Fruit fly (Drosophila melanogaster) whole organism, embryonic: ENCODE measurements around the gene CG7139.

Experiments
- B-H1 ChIP-seq: fragments of 200-800 bp; sonication (Bioruptor generic); IDR thresholded peaks from 3 replicates; pipeline ENCODE4 v1.3.6; 2022; ENCODE audit warnings: missing biosample characterization, missing genetic modification characterization
- CG11696 ChIP-seq: fragments of 200-800 bp; sonication (Bioruptor generic); IDR thresholded peaks from 2 replicates; pipeline ENCODE4 v1.3.6; 2022; ENCODE audit warnings: missing biosample characterization, missing genetic modification characterization
- CG12236 ChIP-seq: fragments of 200-800 bp; sonication (Bioruptor generic); optimal IDR thresholded peaks from 2 replicates; lab custom pipeline; 2016; ENCODE audit warnings: missing biosample characterization, missing genetic modification characterization
- CG14667 ChIP-seq: fragments of 200-800 bp; sonication (Bioruptor generic); IDR thresholded peaks from 2 replicates; pipeline ENCODE4 v1.3.6; 2022; ENCODE audit warnings: missing biosample characterization, missing genetic modification characterization
- CG17186 ChIP-seq: fragments of 200-800 bp; sonication (Bioruptor generic); optimal IDR thresholded peaks from 3 replicates; lab custom pipeline; 2017; ENCODE audit warnings: missing biosample characterization, missing genetic modification reagents, missing genetic modification characterization
- CG17802 ChIP-seq: fragments of 200-800 bp; sonication (Bioruptor generic); optimal IDR thresholded peaks from 2 replicates; lab custom pipeline; 2018; ENCODE audit warnings: missing biosample characterization, mild to moderate bottlenecking, missing genetic modification characterization, moderate library complexity
- CG18599 ChIP-seq: fragments of 200-800 bp; sonication (Bioruptor generic); optimal IDR thresholded peaks from 3 replicates; lab custom pipeline; 2017; ENCODE audit warnings: missing biosample characterization, missing genetic modification characterization, mild to moderate bottlenecking, moderate library complexity, missing genetic modification reagents
- CG2120 ChIP-seq: fragments of 200-800 bp; sonication (Bioruptor generic); optimal IDR thresholded peaks from 3 replicates; lab custom pipeline; 2016; ENCODE audit warnings: missing biosample characterization, missing genetic modification characterization
- CG2129 ChIP-seq: fragments of 200-800 bp; sonication (Bioruptor generic); IDR thresholded peaks from 2 replicates; pipeline ENCODE4 v1.3.6; 2022; ENCODE audit warnings: missing biosample characterization, missing genetic modification characterization; ENCODE audit not compliant: partially characterized antibody
- CG2678 ChIP-seq: fragments of 200-800 bp; sonication (Bioruptor generic); optimal IDR thresholded peaks from 3 replicates; lab custom pipeline; 2019; ENCODE audit warnings: missing biosample characterization, mild to moderate bottlenecking, missing genetic modification characterization, moderate library complexity
- CG3281 ChIP-seq: fragments of 200-800 bp; sonication (Bioruptor generic); optimal IDR thresholded peaks from 3 replicates; lab custom pipeline; 2017; ENCODE audit warnings: missing biosample characterization, mild to moderate bottlenecking, missing genetic modification characterization
- CG3407 ChIP-seq: fragments of 200-800 bp; sonication (Bioruptor generic); optimal IDR thresholded peaks from 2 replicates; lab custom pipeline; 2018; ENCODE audit warnings: missing biosample characterization, mild to moderate bottlenecking, missing genetic modification characterization
- CG4328 ChIP-seq: fragments of 200-800 bp; sonication (Bioruptor generic); optimal IDR thresholded peaks from 3 replicates; lab custom pipeline; 2017; ENCODE audit warnings: missing biosample characterization, missing genetic modification reagents, missing genetic modification characterization
- CG6683 ChIP-seq: fragments of 200-800 bp; sonication (Bioruptor generic); optimal IDR thresholded peaks from 2 replicates; lab custom pipeline; 2017; ENCODE audit warnings: missing biosample characterization, mild to moderate bottlenecking, missing genetic modification characterization, missing genetic modification reagents
- CG7271 ChIP-seq: fragments of 200-800 bp; sonication (Bioruptor generic); optimal IDR thresholded peaks from 2 replicates; lab custom pipeline; 2018; ENCODE audit warnings: missing biosample characterization, mild to moderate bottlenecking, missing genetic modification characterization, moderate library complexity
- CG7357 ChIP-seq: fragments of 200-800 bp; sonication (Bioruptor generic); IDR thresholded peaks from 3 replicates; pipeline ENCODE4 v1.3.6; 2022; ENCODE audit warnings: missing biosample characterization, missing genetic modification characterization
- CG7372 ChIP-seq: fragments of 200-800 bp; sonication (Bioruptor generic); IDR thresholded peaks from 2 replicates; pipeline ENCODE4 v1.3.6; 2022; ENCODE audit warnings: missing biosample characterization, missing genetic modification characterization
- CG7556 ChIP-seq: fragments of 200-800 bp; sonication (Bioruptor generic); optimal IDR thresholded peaks from 2 replicates; lab custom pipeline; 2017; ENCODE audit warnings: missing biosample characterization, mild to moderate bottlenecking, missing genetic modification characterization
- CG9215 ChIP-seq: fragments of 200-800 bp; sonication (Bioruptor generic); IDR thresholded peaks from 2 replicates; pipeline ENCODE4 v1.3.6; 2022; ENCODE audit warnings: missing biosample characterization, missing genetic modification characterization
- CG9932 ChIP-seq: fragments of 200-800 bp; sonication (Bioruptor generic); IDR thresholded peaks from 2 replicates; pipeline ENCODE4 v1.3.6; 2022; ENCODE audit warnings: missing biosample characterization, missing genetic modification characterization
- Deaf1 ChIP-seq: fragments of 200-800 bp; optimal IDR thresholded peaks from 3 replicates; lab custom pipeline; 2019; ENCODE audit warnings: missing biosample characterization, mild to moderate bottlenecking, missing genetic modification characterization, moderate library complexity
- Fer3 ChIP-seq: fragments of 200-800 bp; sonication (Bioruptor generic); optimal IDR thresholded peaks from 2 replicates; lab custom pipeline; 2018; ENCODE audit warnings: missing biosample characterization, mild to moderate bottlenecking, missing genetic modification characterization, moderate library complexity
- H15 ChIP-seq: fragments of 200-800 bp; sonication (Bioruptor generic); IDR thresholded peaks from 3 replicates; pipeline ENCODE4 v1.3.6; 2022; ENCODE audit warnings: missing biosample characterization, missing genetic modification characterization
- HLHmδ ChIP-seq: fragments of 200-800 bp; sonication (Bioruptor generic); optimal IDR thresholded peaks from 2 replicates; lab custom pipeline; 2018; ENCODE audit warnings: missing biosample characterization, mild to moderate bottlenecking, missing genetic modification characterization, moderate library complexity
- Lhr ChIP-seq: fragments of 200-800 bp; sonication (Bioruptor generic); optimal IDR thresholded peaks from 3 replicates; lab custom pipeline; 2017; ENCODE audit warnings: mild to moderate bottlenecking, missing biosample characterization, missing genetic modification reagents, missing genetic modification characterization
- NC2α ChIP-seq: fragments of 200-800 bp; sonication (Bioruptor generic); optimal IDR thresholded peaks from 2 replicates; lab custom pipeline; 2016; ENCODE audit warnings: missing biosample characterization, missing genetic modification characterization
- Ptx1 ChIP-seq: fragments of 200-800 bp; sonication (Bioruptor generic); IDR thresholded peaks from 2 replicates; pipeline ENCODE4 v1.3.6; 2022; ENCODE audit warnings: missing biosample characterization, missing genetic modification characterization
- Sin3A ChIP-seq: fragments of >200 bp; optimal IDR thresholded peaks from 2 replicates; lab custom pipeline; 2018
- Sry-β ChIP-seq: fragments of 200-800 bp; sonication (Bioruptor generic); optimal IDR thresholded peaks from 2 replicates; lab custom pipeline; 2018; ENCODE audit warnings: missing biosample characterization, mild to moderate bottlenecking, missing genetic modification characterization, moderate library complexity
- Ssrp ChIP-seq: fragments of 200-800 bp; sonication (Bioruptor generic); optimal IDR thresholded peaks from 2 replicates; lab custom pipeline; 2018; ENCODE audit warnings: missing biosample characterization, mild to moderate bottlenecking, missing genetic modification characterization, moderate library complexity
- Stat92E ChIP-seq, 3 experiments: fragments of >200 bp in 2 of 3; fragments of 200-800 bp in 1 of 3; sonication (Bioruptor generic) in 1 of 3; optimal IDR thresholded peaks; 2 replicates each; lab custom pipeline; 2017 to 2019; ENCODE audit warnings: missing biosample characterization in 3 of 3, missing genetic modification characterization in 3 of 3, mild to moderate bottlenecking in 1 of 3, moderate library complexity in 1 of 3
- Taf1 ChIP-seq: fragments of 200-800 bp; sonication (Bioruptor generic); IDR thresholded peaks from 2 replicates; pipeline ENCODE4 v1.3.6; 2022; ENCODE audit warnings: missing biosample characterization, missing genetic modification characterization
- bcd ChIP-seq: fragments of 200-800 bp; sonication (Bioruptor generic); optimal IDR thresholded peaks from 2 replicates; lab custom pipeline; 2017; ENCODE audit warnings: missing biosample characterization, mild to moderate bottlenecking, missing genetic modification characterization
- jigr1 ChIP-seq: fragments of 200-800 bp; sonication (Bioruptor generic); IDR thresholded peaks from 3 replicates; pipeline ENCODE4 v1.3.6; 2022; ENCODE audit warnings: missing biosample characterization, missing genetic modification characterization
- kni ChIP-seq: fragments of 200-800 bp; sonication (Bioruptor generic); optimal IDR thresholded peaks from 3 replicates; lab custom pipeline; 2017; ENCODE audit warnings: mild to moderate bottlenecking, missing biosample characterization, missing genetic modification reagents, missing genetic modification characterization
- knrl ChIP-seq: fragments of 200-800 bp; sonication (Bioruptor generic); IDR thresholded peaks from 3 replicates; pipeline ENCODE4 v1.3.6; 2022; ENCODE audit warnings: missing biosample characterization, missing genetic modification characterization; ENCODE audit not compliant: partially characterized antibody
- lola ChIP-seq, 3 experiments: fragments of >200 bp in 2 of 3; fragments of 200-800 bp in 1 of 3; sonication (Bioruptor generic) in 1 of 3; optimal IDR thresholded peaks; 2 replicates each; lab custom pipeline; 2017 to 2019; ENCODE audit warnings: missing biosample characterization in 3 of 3, missing genetic modification characterization in 3 of 3, mild to moderate bottlenecking in 1 of 3, moderate library complexity in 1 of 3
- oc ChIP-seq: fragments of 200-800 bp; sonication (Bioruptor generic); optimal IDR thresholded peaks from 2 replicates; lab custom pipeline; 2018; ENCODE audit warnings: missing biosample characterization, mild to moderate bottlenecking, missing genetic modification characterization, moderate library complexity
- pho ChIP-seq: fragments of 200-800 bp; sonication (Bioruptor generic); optimal IDR thresholded peaks from 2 replicates; lab custom pipeline; 2016; ENCODE audit warnings: missing biosample characterization, missing genetic modification characterization
- psq ChIP-seq: fragments of 200-800 bp; sonication (Bioruptor generic); optimal IDR thresholded peaks from 2 replicates; lab custom pipeline; 2017; ENCODE audit warnings: missing biosample characterization, missing genetic modification characterization
- pzg ChIP-seq: fragments of 200-800 bp; sonication (Bioruptor generic); optimal IDR thresholded peaks from 3 replicates; lab custom pipeline; 2018; ENCODE audit warnings: missing biosample characterization, mild to moderate bottlenecking, missing genetic modification characterization, moderate library complexity
- sc ChIP-seq, 3 experiments: fragments of >200 bp in 2 of 3; fragments of 200-800 bp in 1 of 3; sonication (Bioruptor generic) in 1 of 3; optimal IDR thresholded peaks; 2 replicates in 2 of 3; 3 replicates in 1 of 3; lab custom pipeline; 2017; ENCODE audit warnings: mild to moderate bottlenecking in 1 of 3, missing biosample characterization in 1 of 3, missing genetic modification characterization in 1 of 3, missing genetic modification reagents in 1 of 3
- sens ChIP-seq: fragments of 200-800 bp; sonication (Bioruptor generic); peaks from one replicate; lab custom pipeline; 2016; ENCODE audit warnings: missing biosample characterization, missing genetic modification characterization
- shn ChIP-seq: fragments of 200-800 bp; sonication (Bioruptor generic); optimal IDR thresholded peaks from 3 replicates; lab custom pipeline; 2016; ENCODE audit warnings: missing biosample characterization, missing genetic modification characterization
- stc ChIP-seq: fragments of 200-800 bp; sonication (Bioruptor generic); IDR thresholded peaks from 2 replicates; pipeline ENCODE4 v1.3.6; 2022; ENCODE audit warnings: missing biosample characterization, missing genetic modification characterization
- stwl ChIP-seq: fragments of 200-800 bp; sonication (Bioruptor generic); optimal IDR thresholded peaks from 3 replicates; lab custom pipeline; 2018; ENCODE audit warnings: missing biosample characterization, mild to moderate bottlenecking, missing genetic modification characterization, moderate library complexity
- tup ChIP-seq: fragments of 200-800 bp; sonication (Bioruptor generic); optimal IDR thresholded peaks from 2 replicates; lab custom pipeline; 2016; ENCODE audit warnings: missing biosample characterization, mild to moderate bottlenecking, missing genetic modification characterization, moderate library complexity
- wek ChIP-seq: fragments of 200-800 bp; sonication (Bioruptor generic); optimal IDR thresholded peaks from 3 replicates; lab custom pipeline; 2018; ENCODE audit warnings: missing biosample characterization, mild to moderate bottlenecking, missing genetic modification characterization, moderate library complexity
- zfh2 ChIP-seq: fragments of 200-800 bp; sonication (Bioruptor generic); optimal IDR thresholded peaks from 2 replicates; lab custom pipeline; 2016; ENCODE audit warnings: missing biosample characterization, missing genetic modification characterization

Gene CG7139

dm6 chr3L:22072824-22073223, 1.2 kb upstream of the CG7139 start (continued):
- TF ChIP-seq CG9215 (GFP tag; lab: Robert Waterston, UW) (no peak), jigr1 (GFP tag; lab: Robert Waterston, UW) (no peak), CG7556 (GFP tag; lab: Kevin White, UChicago) (no peak), oc (tag; lab: Kevin White, UChicago) (no peak), CG7357 (no peak), lola (GFP tag; optimal IDR thresholded peaks at IDR 0.05; lab: Kevin White, UChicago) (no peak), CG17802 (tag; lab: Kevin White, UChicago) (peak; percentile 24), CG11696 (GFP tag; lab: Robert Waterston, UW) (peak; percentile 60), wek (no peak), Sin3A (lab: Kevin White, UChicago) (no peak), CG9932 (GFP tag; lab: Robert Waterston, UW) (no peak), CG6683 (GFP tag; lab: Kevin White, UChicago) (no peak), Ssrp (tag; lab: Kevin White, UChicago) (no peak), pzg (GFP tag; lab: Kevin White, UChicago) (no peak), Sry-β (GFP tag; lab: Kevin White, UChicago) (no peak), CG14667 (GFP tag; lab: Robert Waterston, UW) (no peak), CG4328 (GFP tag; lab: Kevin White, UChicago) (no peak), zfh2 (GFP tag; lab: Kevin White, UChicago) (no peak), sens (GFP tag; lab: Kevin White, UChicago) (peak; percentile 62), CG3281 (no peak), B-H1 (GFP tag; lab: Robert Waterston, UW) (no peak), psq (GFP tag; lab: Kevin White, UChicago) (no peak), pho (GFP tag; lab: Kevin White, UChicago) (no peak), CG18599 (GFP tag; lab: Kevin White, UChicago) (no peak), tup (GFP tag; lab: Kevin White, UChicago) (no peak), CG2678 (tag; lab: Kevin White, UChicago) (no peak), sc (optimal IDR thresholded peaks at IDR 0.05; lab: Kevin White, UChicago) (no peak), sc (GFP tag; optimal IDR thresholded peaks at IDR 0.05; lab: Kevin White, UChicago) (no peak), shn (GFP tag; lab: Kevin White, UChicago) (no peak), Fer3 (no peak), Stat92E (GFP tag; optimal IDR thresholded peaks at IDR 0.05; lab: Kevin White, UChicago) (no peak), stwl (tag; lab: Kevin White, UChicago) (no peak)

dm6 chr3L:22070506-22070905, 1.1 kb downstream of the CG7139 start:
- TF ChIP-seq Deaf1 (tag; lab: Kevin White, UChicago) (no peak), CG7372 (GFP tag; lab: Robert Waterston, UW) (no peak), CG18599 (GFP tag; lab: Kevin White, UChicago) (no peak), kni (GFP tag; lab: Kevin White, UChicago) (no peak), CG7271 (no peak), NC2α (GFP tag; lab: Kevin White, UChicago) (no peak), CG2129 (GFP tag; lab: Robert Waterston, UW) (no peak), stc (no peak), Lhr (GFP tag; lab: Kevin White, UChicago) (no peak), bcd (GFP tag; lab: Kevin White, UChicago) (no peak), CG2120 (GFP tag; lab: Kevin White, UChicago) (no peak), HLHmδ (GFP tag; lab: Kevin White, UChicago) (no peak), CG3407 (GFP tag; lab: Kevin White, UChicago) (no peak), Ptx1 (GFP tag; lab: Robert Waterston, UW) (no peak), shn (GFP tag; lab: Kevin White, UChicago) (no peak), CG12236 (GFP tag; lab: Kevin White, UChicago) (no peak), CG17186 (GFP tag; lab: Kevin White, UChicago) (no peak), knrl (GFP tag; lab: Robert Waterston, UW) (no peak), H15 (GFP tag; lab: Robert Waterston, UW) (no peak), Taf1 (GFP tag; lab: Robert Waterston, UW) (no peak)
